Fruit fly (Drosophila melanogaster): ENCODE data around the gene ed.

Gene ed

DNA sequence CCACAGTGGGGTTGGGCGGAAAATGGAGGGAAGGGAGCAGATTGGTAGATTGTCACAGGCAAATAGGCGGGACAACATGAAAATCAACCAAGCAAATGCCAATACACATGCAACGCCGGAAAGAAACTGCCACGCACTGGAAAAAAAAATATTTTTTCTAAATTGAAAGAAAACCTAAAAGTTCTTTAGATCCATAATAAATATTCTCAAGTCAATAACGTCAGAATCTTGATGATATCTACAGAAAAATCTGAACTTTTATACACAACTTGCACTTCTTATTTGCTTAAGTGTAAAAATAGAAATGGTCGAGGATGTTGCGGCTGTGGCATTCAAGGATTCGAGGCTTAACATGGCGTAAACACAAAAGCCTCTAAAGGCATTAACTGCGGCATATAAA lies 53.0 kb downstream of the ed start (continued):
- TF ChIP-seq CG7556 (GFP tag; optimal IDR thresholded peaks at IDR 0.05): peak; percentile 10
- no peak for TF ChIP-seq Drgx (GFP tag; IDR thresholded peaks at IDR 0.05)
- no peak for TF ChIP-seq en (GFP tag; optimal IDR thresholded peaks at IDR 0.05)
- TF ChIP-seq chm (GFP tag; IDR thresholded peaks at IDR 0.05): no peak
- no peak for TF ChIP-seq run (tag; optimal IDR thresholded peaks at IDR 0.05)
- no peak for TF ChIP-seq Vsx1 (GFP tag; optimal IDR thresholded peaks at IDR 0.05)
- TF ChIP-seq tio (GFP tag; optimal IDR thresholded peaks at IDR 0.05): peak; percentile 28
- TF ChIP-seq CG8290 (GFP tag; optimal IDR thresholded peaks at IDR 0.05): no peak
- TF ChIP-seq CG8290 (tag; optimal IDR thresholded peaks at IDR 0.05): no peak
- no peak for TF ChIP-seq esg (GFP tag; conservative IDR thresholded peaks at IDR 0.05)
- peak; percentile 29 for TF ChIP-seq CG11504 (tag; optimal IDR thresholded peaks at IDR 0.05)
- TF ChIP-seq Dek (tag; optimal IDR thresholded peaks at IDR 0.05): no peak
- TF ChIP-seq CG2199 (GFP tag; IDR thresholded peaks at IDR 0.05): no peak
- no peak for TF ChIP-seq CG16779 (GFP tag; IDR thresholded peaks at IDR 0.05)
- 0 out of 3 replicates have a peak, but pooled peaks have one; percentile 37 for TF ChIP-seq C15 (GFP tag; IDR thresholded peaks at IDR 0.05)
- peak; percentile 43 for TF ChIP-seq slbo (GFP tag; IDR thresholded peaks at IDR 0.05)
- TF ChIP-seq onecut (GFP tag; IDR thresholded peaks at IDR 0.05): 0 out of 2 replicates have a peak, but pooled peaks have one; percentile 10
- 0 out of 2 replicates have a peak, but pooled peaks have one; percentile 28 for TF ChIP-seq cas (GFP tag; IDR thresholded peaks at IDR 0.05)
- TF ChIP-seq CG14860 (GFP tag; IDR thresholded peaks at IDR 0.05; ENCODE audit: partially characterized antibody): no peak
- TF ChIP-seq CG12391 (tag; optimal IDR thresholded peaks at IDR 0.05): peak; percentile 25
- no peak for TF ChIP-seq chinmo (GFP tag; IDR thresholded peaks at IDR 0.05; ENCODE audit: partially characterized antibody)
- no peak for TF ChIP-seq jing (GFP tag; optimal IDR thresholded peaks at IDR 0.05)
- no peak for TF ChIP-seq gsb-n (tag; optimal IDR thresholded peaks at IDR 0.05)
- TF ChIP-seq CG42726 (GFP tag; IDR thresholded peaks at IDR 0.05; ENCODE audit: partially characterized antibody): 0 out of 2 replicates have a peak, but pooled peaks have one; percentile 9
- TF ChIP-seq Hmr (GFP tag; optimal IDR thresholded peaks at IDR 0.05): peak; percentile 60
- no peak for TF ChIP-seq stc (GFP tag; IDR thresholded peaks at IDR 0.05)
- peak; percentile 55 for TF ChIP-seq lab (GFP tag; optimal IDR thresholded peaks at IDR 0.05)
- no peak for TF ChIP-seq Gsc (GFP tag; IDR thresholded peaks at IDR 0.05)
- peak; percentile 41 for TF ChIP-seq Hand (GFP tag; optimal IDR thresholded peaks at IDR 0.05)
- peak; percentile 18; the same call in 1 of the 2 replicates for TF ChIP-seq Atf6 (GFP tag; IDR thresholded peaks at IDR 0.05)
- no peak for TF ChIP-seq grn (GFP tag; optimal IDR thresholded peaks at IDR 0.05)
- TF ChIP-seq row (GFP tag; IDR thresholded peaks at IDR 0.05): peak; percentile 40; the same call in 2 of the 3 replicates
- TF ChIP-seq CG14050 (GFP tag; IDR thresholded peaks at IDR 0.05): no peak
- no peak for TF ChIP-seq NK7.1 (GFP tag; optimal IDR thresholded peaks at IDR 0.05)
- no peak for TF ChIP-seq CG8478 (optimal IDR thresholded peaks at IDR 0.05)
- TF ChIP-seq CG8924 (tag; optimal IDR thresholded peaks at IDR 0.05): peak; percentile 11
- peak; percentile 3 for TF ChIP-seq Hr3 (GFP tag; optimal IDR thresholded peaks at IDR 0.05)
- peak; percentile 46 for TF ChIP-seq CG2678 (tag; optimal IDR thresholded peaks at IDR 0.05)
- no peak for TF ChIP-seq B-H2 (GFP tag; optimal IDR thresholded peaks at IDR 0.05)
- no peak for TF ChIP-seq CG6654 (GFP tag; optimal IDR thresholded peaks at IDR 0.05)
- no peak for TF ChIP-seq ttk (GFP tag; IDR thresholded peaks at IDR 0.05)
- TF ChIP-seq ro (GFP tag; IDR thresholded peaks at IDR 0.05): no peak
- TF ChIP-seq prd (optimal IDR thresholded peaks at IDR 0.05): no peak
- TF ChIP-seq prd (GFP tag; IDR thresholded peaks at IDR 0.05): 0 out of 3 replicates have a peak, but pooled peaks have one; percentile 21
- TF ChIP-seq zfh1 (GFP tag; IDR thresholded peaks at IDR 0.05): 0 out of 3 replicates have a peak, but pooled peaks have one; percentile 21
- no peak for TF ChIP-seq CG10274 (GFP tag; optimal IDR thresholded peaks at IDR 0.05)
- peak in 1 of 2 experiments; percentile 18 for TF ChIP-seq eve (GFP tag; optimal IDR thresholded peaks at IDR 0.05)
- peak; percentile 2 for TF ChIP-seq CG30403 (GFP tag; optimal IDR thresholded peaks at IDR 0.05)
- TF ChIP-seq CG2889 (GFP tag; IDR thresholded peaks at IDR 0.05): no peak
- TF ChIP-seq Hey (tag; optimal IDR thresholded peaks at IDR 0.05): no peak
- peak; percentile 40; the same call in 1 of the 2 replicates for TF ChIP-seq Ptx1 (GFP tag; IDR thresholded peaks at IDR 0.05)
- TF ChIP-seq grau (tag; optimal IDR thresholded peaks at IDR 0.05): peak; percentile 14
